Worm (Caenorhabditis elegans): ENCODE data around the gene sprr-3.

ce11 chrIV:2552276-2552675, 10.2 kb downstream of the sprr-3 start:
- no peak for TF ChIP-seq him-1 (tag; optimal IDR thresholded peaks at IDR 0.05)
- TF ChIP-seq W03F9.2 (tag; optimal IDR thresholded peaks at IDR 0.05): no peak
- TF ChIP-seq dao-5 (tag; optimal IDR thresholded peaks at IDR 0.05): no peak
